Worm (Caenorhabditis elegans): ENCODE measurements around the gene C06E4.3.
A peak's percentile ranks its signal among the peaks of the same experiment; 100 is the strongest.

The C06E4.3 gene

ce11 chrIV:7233566-7234014 is 27.1 kb upstream of the C06E4.3 start:
- peak in 1 of 2 experiments; percentile 30 for TF ChIP-seq mdl-1 (tag; optimal IDR thresholded peaks at IDR 0.05)
- TF ChIP-seq nhr-11 (tag; optimal IDR thresholded peaks at IDR 0.05), result no peak
- TF ChIP-seq nhr-48 (tag; optimal IDR thresholded peaks at IDR 0.05), result peak; percentile 60
- peak; percentile 78 for TF ChIP-seq mxl-3 (GFP tag; optimal IDR thresholded peaks at IDR 0.05)
- peak in 1 of 2 experiments; percentile 52 for TF ChIP-seq daf-16 (GFP tag; optimal IDR thresholded peaks at IDR 0.05)
- TF ChIP-seq daf-16 (tag; optimal IDR thresholded peaks at IDR 0.05), result no peak
- peak in 1 of 2 experiments; percentile 83 for TF ChIP-seq unc-62 (GFP tag; optimal IDR thresholded peaks at IDR 0.05 in 1 of 2)
- no peak for TF ChIP-seq unc-62 (tag; optimal IDR thresholded peaks at IDR 0.05)
- peak; percentile 42 for TF ChIP-seq nhr-28 (tag; optimal IDR thresholded peaks at IDR 0.05)
- peak; percentile 81 for TF ChIP-seq hlh-11 (tag; optimal IDR thresholded peaks at IDR 0.05)
- TF ChIP-seq aha-1 (tag), result peak; percentile 41
- no peak for TF ChIP-seq rbr-2 (tag; optimal IDR thresholded peaks at IDR 0.05)

DNA sequence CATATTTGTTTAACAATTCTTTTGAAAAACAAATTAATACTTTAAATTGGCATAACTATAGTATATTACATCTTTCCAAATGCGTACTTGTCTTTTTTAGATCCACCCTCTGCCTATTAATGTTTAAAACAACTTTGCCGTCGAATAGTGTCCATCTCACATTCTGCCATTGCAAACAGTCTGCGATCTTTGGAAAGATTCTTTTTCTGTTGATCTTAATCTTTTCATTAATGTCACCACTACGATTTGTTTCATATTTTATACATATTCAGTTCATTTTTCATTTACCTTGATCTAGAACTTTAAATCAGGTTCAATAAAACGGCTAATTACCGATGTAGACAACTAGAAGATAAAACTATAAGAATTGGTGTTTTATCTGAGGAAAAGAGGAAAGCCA is 26.1 kb upstream of the C06E4.3 start:
- TF ChIP-seq F26F4.8 (GFP tag; conservative IDR thresholded peaks at IDR 0.05) (no peak), aha-1 (tag) (peak; percentile 42)

- TF ChIP-seq nhr-76 (tag; optimal IDR thresholded peaks at IDR 0.05) (no peak), dmd-9 (GFP tag; IDR thresholded peaks at IDR 0.05) (no peak), nhr-102 (tag; optimal IDR thresholded peaks at IDR 0.05) (no peak), mep-1 (tag; optimal IDR thresholded peaks at IDR 0.05) (peak; percentile 71), ceh-20 (GFP tag; IDR thresholded peaks at IDR 0.05) (no peak), ceh-44 (GFP tag; IDR thresholded peaks at IDR 0.05) (no peak), dmd-8 (GFP tag; IDR thresholded peaks at IDR 0.05) (no peak), ceh-32 (tag; optimal IDR thresholded peaks at IDR 0.05; ENCODE audit: poor library complexity) (no peak), nhr-237 (tag; optimal IDR thresholded peaks at IDR 0.05) (no peak), ceh-82 (tag; optimal IDR thresholded peaks at IDR 0.05) (no peak), ceh-62 (tag; optimal IDR thresholded peaks at IDR 0.05) (no peak), ztf-11 (tag; optimal IDR thresholded peaks at IDR 0.05) (no peak), cey-2 (tag; optimal IDR thresholded peaks at IDR 0.05; ENCODE audit: borderline replicate concordance, insufficient read depth) (no peak), ctbp-1 (GFP tag; IDR thresholded peaks at IDR 0.05) (no peak), mdl-1 (tag; optimal IDR thresholded peaks at IDR 0.05) (peak in 1 of 2 experiments; percentile 19), nhr-42 (GFP tag; IDR thresholded peaks at IDR 0.05) (0 out of 2 replicates have a peak, but pooled peaks have one; percentile 43), dpl-1 (GFP tag; optimal IDR thresholded peaks at IDR 0.05) (no peak), fkh-10 (GFP tag; optimal IDR thresholded peaks at IDR 0.05) (peak; percentile 56), attf-4 (tag; optimal IDR thresholded peaks at IDR 0.05) (no peak), unc-62 (GFP tag; optimal IDR thresholded peaks at IDR 0.05 in 1 of 2) (peak in 1 of 2 experiments; percentile 63), unc-62 (tag; optimal IDR thresholded peaks at IDR 0.05) (no peak), aly-2 (tag; optimal IDR thresholded peaks at IDR 0.05) (no peak), fos-1 (tag; optimal IDR thresholded peaks at IDR 0.05) (no peak), F10B5.3 (tag; optimal IDR thresholded peaks at IDR 0.05) (no peak), lin-13 (GFP tag; optimal IDR thresholded peaks at IDR 0.05) (no peak), lin-38 (GFP tag; IDR thresholded peaks at IDR 0.05) (no peak), hmg-1.1 (GFP tag; IDR thresholded peaks at IDR 0.05) (peak; percentile 80), lim-7 (GFP tag; IDR thresholded peaks at IDR 0.05) (0 out of 2 replicates have a peak, but pooled peaks have one; percentile 27), mes-2 (tag; optimal IDR thresholded peaks at IDR 0.05; ENCODE audit: poor library complexity, severe bottlenecking) (peak; percentile 38), egl-43 (GFP tag; IDR thresholded peaks at IDR 0.05) (peak; percentile 75), nhr-28 (tag; optimal IDR thresholded peaks at IDR 0.05) (peak; percentile 89), lsy-2 (tag; optimal IDR thresholded peaks at IDR 0.05) (peak; percentile 9 to 56), lin-29 (GFP tag; IDR thresholded peaks at IDR 0.05) (no peak), daf-12 (tag; optimal IDR thresholded peaks at IDR 0.05) (no peak), hif-1 (tag; optimal IDR thresholded peaks at IDR 0.05) (no peak), Y105C5A.15 (GFP tag; IDR thresholded peaks at IDR 0.05) (no peak), madf-9 (GFP tag; conservative IDR thresholded peaks at IDR 0.05) (0 out of 2 replicates have a peak, but pooled peaks have one; percentile 22), nhr-48 (tag; optimal IDR thresholded peaks at IDR 0.05) (no peak), aha-1 (tag) (peak; percentile 28), zip-2 (tag; optimal IDR thresholded peaks at IDR 0.05) (no peak)
Observed at ce11 chrIV:7235382-7235917, 25.2 kb upstream of the C06E4.3 start.

Measured in whole organism, L4 larva.